Worm (Caenorhabditis elegans) whole organism, young adult: Measurements from ENCODE around the gene dyf-4.

ENCODE experiments used
- B0336.3 ChIP-seq: fragments of 200-800 bp; sonication (Bioruptor generic); IDR thresholded peaks from 2 replicates; pipeline ENCODE4 v1.3.6; 2022; ENCODE audit warnings: missing genetic modification characterization, missing compliant biosample characterization
- C06A6.2 ChIP-seq: fragments of 200-800 bp; sonication (Bioruptor generic); conservative IDR thresholded peaks from 2 replicates; pipeline ENCODE4 v1.3.6; 2022; ENCODE audit warnings: missing genetic modification characterization, missing compliant biosample characterization
- F33H1.4 ChIP-seq: fragments of 200-800 bp; sonication (Bioruptor generic); IDR thresholded peaks from 2 replicates; pipeline ENCODE4 v1.3.6; 2022; ENCODE audit warnings: missing genetic modification reagents, missing genetic modification characterization, missing compliant biosample characterization
- K11D2.4 ChIP-seq: fragments of 200-800 bp; sonication (Bioruptor generic); IDR thresholded peaks from 2 replicates; pipeline ENCODE4 v1.3.6; 2022; ENCODE audit warnings: missing genetic modification reagents, missing genetic modification characterization, missing compliant biosample characterization
- Y53F4B.3 ChIP-seq: fragments of 200-800 bp; sonication (Bioruptor generic); IDR thresholded peaks from 2 replicates; pipeline ENCODE4 v1.3.6; 2022; ENCODE audit warnings: missing genetic modification reagents, missing genetic modification characterization, missing compliant biosample characterization
- Y95B8A.8 ChIP-seq: fragments of 200-800 bp; sonication (Bioruptor generic); IDR thresholded peaks from 2 replicates; pipeline ENCODE4 v1.3.6; 2022; ENCODE audit warnings: missing genetic modification reagents, missing genetic modification characterization, missing compliant biosample characterization
- ama-1 ChIP-seq, 3 experiments: fragments of 150-350 bp in 1 of 3; sonication (generic microtip) in 2 of 3; optimal IDR thresholded peaks; 2 replicates each; lab custom pipeline; 2014 to 2018; ENCODE audit warnings: missing biosample characterization in 2 of 3, missing genetic modification characterization in 2 of 3, missing genetic modification reagents in 2 of 3
- aptf-2 ChIP-seq: fragments of 200-800 bp; sonication (Bioruptor generic); conservative IDR thresholded peaks from 2 replicates; pipeline ENCODE4 v1.3.6; 2022; ENCODE audit warnings: missing genetic modification reagents, missing genetic modification characterization, missing compliant biosample characterization
- athp-1 ChIP-seq: sonication (generic microtip); optimal IDR thresholded peaks from 2 replicates; lab custom pipeline; 2017; ENCODE audit warnings: mild to moderate bottlenecking, missing genetic modification characterization, missing compliant biosample characterization
- bed-1 ChIP-seq: fragments of 200-800 bp; sonication (Bioruptor generic); IDR thresholded peaks from 2 replicates; pipeline ENCODE4 v1.3.6; 2022; ENCODE audit warnings: missing genetic modification reagents, missing genetic modification characterization, missing compliant biosample characterization
- cebp-1 ChIP-seq, 2 experiments: fragments of 200-800 bp in 1 of 2; sonication (Bioruptor generic) in 1 of 2; sonication (generic microtip) in 1 of 2; IDR thresholded peaks in 1 of 2; optimal IDR thresholded peaks in 1 of 2; 2 replicates each; pipeline versions ENCODE4 v1.3.6 to Lab custom; 2017 to 2022; ENCODE audit warnings: missing compliant biosample characterization in 2 of 2, missing genetic modification characterization in 2 of 2, mild to moderate bottlenecking in 1 of 2, missing genetic modification reagents in 1 of 2, moderate library complexity in 1 of 2
- ceh-27 ChIP-seq: fragments of 200-800 bp; sonication (Bioruptor generic); optimal IDR thresholded peaks from 2 replicates; lab custom pipeline; 2018; ENCODE audit warnings: mild to moderate bottlenecking, missing genetic modification characterization, moderate library complexity, missing compliant biosample characterization
- ceh-40 ChIP-seq: fragments of 200-800 bp; sonication (Bioruptor generic); IDR thresholded peaks from 2 replicates; pipeline ENCODE4 v1.3.6; 2022; ENCODE audit warnings: missing genetic modification characterization, missing compliant biosample characterization
- ceh-91 ChIP-seq: fragments of 200-800 bp; sonication (Bioruptor generic); IDR thresholded peaks from 2 replicates; pipeline ENCODE4 v1.3.6; 2022; ENCODE audit warnings: missing genetic modification reagents, missing genetic modification characterization, missing compliant biosample characterization
- chd-7 ChIP-seq: sonication (generic microtip); optimal IDR thresholded peaks from 2 replicates; lab custom pipeline; 2016; ENCODE audit warnings: mild to moderate bottlenecking, missing genetic modification characterization, moderate library complexity, missing compliant biosample characterization
- dox-1 ChIP-seq: fragments of 200-800 bp; sonication (Bioruptor generic); IDR thresholded peaks from 2 replicates; pipeline ENCODE4 v1.3.6; 2022; ENCODE audit warnings: missing genetic modification reagents, missing genetic modification characterization, missing compliant biosample characterization
- dpff-1 ChIP-seq: sonication (generic microtip); optimal IDR thresholded peaks from 2 replicates; lab custom pipeline; 2017; ENCODE audit warnings: mild to moderate bottlenecking, missing genetic modification characterization, missing compliant biosample characterization
- gei-17 ChIP-seq: fragments of 200-800 bp; sonication (Bioruptor generic); optimal IDR thresholded peaks from 2 replicates; lab custom pipeline; 2018; ENCODE audit warnings: mild to moderate bottlenecking, missing genetic modification characterization, missing compliant biosample characterization
- him-1 ChIP-seq: sonication (generic microtip); optimal IDR thresholded peaks from 2 replicates; lab custom pipeline; 2016; ENCODE audit warnings: missing genotype, missing genetic modification reagents, missing genetic modification characterization, missing compliant biosample characterization
- hlh-12 ChIP-seq: sonication (generic microtip); optimal IDR thresholded peaks from 2 replicates; lab custom pipeline; 2016; ENCODE audit warnings: missing genetic modification characterization, missing compliant biosample characterization
- hrde-1 ChIP-seq: sonication (generic microtip); optimal IDR thresholded peaks from 2 replicates; lab custom pipeline; 2016; ENCODE audit warnings: missing genetic modification characterization, mild to moderate bottlenecking, missing compliant biosample characterization, moderate library complexity, missing genotype, missing genetic modification reagents, borderline replicate concordance
- let-526 ChIP-seq: fragments of 200-800 bp; sonication (Bioruptor generic); IDR thresholded peaks from 2 replicates; pipeline ENCODE4 v1.3.6; 2022; ENCODE audit warnings: missing genetic modification reagents, missing genetic modification characterization, missing compliant biosample characterization
- lin-40 ChIP-seq: sonication (generic microtip); optimal IDR thresholded peaks from 2 replicates; lab custom pipeline; 2016; ENCODE audit warnings: missing genetic modification characterization, mild to moderate bottlenecking, missing compliant biosample characterization, missing genotype, missing genetic modification reagents
- lsy-27 ChIP-seq: sonication (generic microtip); optimal IDR thresholded peaks from 2 replicates; lab custom pipeline; 2017; ENCODE audit warnings: missing genetic modification characterization, mild to moderate bottlenecking, missing compliant biosample characterization, antibody characterized with exemption, missing genotype, borderline replicate concordance; ENCODE audit not compliant: insufficient read depth
- mcd-1 ChIP-seq: fragments of 200-800 bp; sonication (Bioruptor generic); IDR thresholded peaks from 2 replicates; pipeline ENCODE4 v1.3.6; 2022; ENCODE audit warnings: missing genetic modification reagents, missing genetic modification characterization, missing compliant biosample characterization
- mxl-1 ChIP-seq: sonication (generic microtip); optimal IDR thresholded peaks from 2 replicates; lab custom pipeline; 2016; ENCODE audit warnings: missing genetic modification characterization, missing compliant biosample characterization
- nfya-1 ChIP-seq: sonication (generic microtip); optimal IDR thresholded peaks from 2 replicates; lab custom pipeline; 2017; ENCODE audit warnings: antibody characterized with exemption, missing compliant biosample characterization, missing genetic modification characterization, borderline replicate concordance; ENCODE audit not compliant: insufficient read depth
- nfya-2 ChIP-seq: fragments of 200-800 bp; sonication (Bioruptor generic); IDR thresholded peaks from 2 replicates; pipeline ENCODE4 v1.3.6; 2022; ENCODE audit warnings: missing genetic modification reagents, missing genetic modification characterization, missing compliant biosample characterization
- nhr-120 ChIP-seq: fragments of 200-800 bp; sonication (Bioruptor generic); IDR thresholded peaks from 2 replicates; pipeline ENCODE4 v1.3.6; 2022; ENCODE audit warnings: missing genetic modification characterization, missing compliant biosample characterization
- pbrm-1 ChIP-seq: fragments of 200-800 bp; sonication (Bioruptor generic); IDR thresholded peaks from 2 replicates; pipeline ENCODE4 v1.3.6; 2022; ENCODE audit warnings: missing genetic modification reagents, missing genetic modification characterization, missing compliant biosample characterization
- rpc-1 ChIP-seq, 2 experiments: fragments of 150-350 bp in 1 of 2; sonication (generic microtip) in 1 of 2; optimal IDR thresholded peaks; 2 replicates each; lab custom pipeline; 2014 to 2018; ENCODE audit warnings: missing biosample characterization in 1 of 2, missing genetic modification characterization in 1 of 2, missing genetic modification reagents in 1 of 2, missing genotype in 1 of 2
- snpc-1.3 ChIP-seq: sonication (generic microtip); optimal IDR thresholded peaks from 2 replicates; lab custom pipeline; 2017; ENCODE audit warnings: missing genetic modification characterization, mild to moderate bottlenecking, missing compliant biosample characterization, antibody characterized with exemption, moderate library complexity, missing genotype, missing genetic modification reagents; ENCODE audit not compliant: insufficient read depth
- somi-1 ChIP-seq: fragments of 200-800 bp; sonication (Bioruptor generic); optimal IDR thresholded peaks from 2 replicates; lab custom pipeline; 2018; ENCODE audit warnings: mild to moderate bottlenecking, missing genetic modification characterization, missing compliant biosample characterization
- xnd-1 ChIP-seq: sonication (generic microtip); optimal IDR thresholded peaks from 2 replicates; lab custom pipeline; 2016; ENCODE audit warnings: missing genotype, missing genetic modification reagents, missing genetic modification characterization, missing compliant biosample characterization
- ztf-18 ChIP-seq: sonication (generic microtip); optimal IDR thresholded peaks from 2 replicates; lab custom pipeline; 2016; ENCODE audit warnings: missing genotype, mild to moderate bottlenecking, missing genetic modification characterization, missing compliant biosample characterization
- ztf-25 ChIP-seq: fragments of 200-800 bp; sonication (Bioruptor generic); IDR thresholded peaks from 2 replicates; pipeline ENCODE4 v1.3.6; 2022; ENCODE audit warnings: missing genetic modification reagents, missing genetic modification characterization, missing compliant biosample characterization
- ztf-26 ChIP-seq: sonication (generic microtip); optimal IDR thresholded peaks from 2 replicates; lab custom pipeline; 2017; ENCODE audit warnings: missing genetic modification characterization, missing compliant biosample characterization
- ztf-6 ChIP-seq: fragments of 200-800 bp; sonication (Bioruptor generic); IDR thresholded peaks from 2 replicates; pipeline ENCODE4 v1.3.6; 2022; ENCODE audit warnings: missing genetic modification reagents, missing genetic modification characterization, missing compliant biosample characterization

dyf-4 gene

DNA sequence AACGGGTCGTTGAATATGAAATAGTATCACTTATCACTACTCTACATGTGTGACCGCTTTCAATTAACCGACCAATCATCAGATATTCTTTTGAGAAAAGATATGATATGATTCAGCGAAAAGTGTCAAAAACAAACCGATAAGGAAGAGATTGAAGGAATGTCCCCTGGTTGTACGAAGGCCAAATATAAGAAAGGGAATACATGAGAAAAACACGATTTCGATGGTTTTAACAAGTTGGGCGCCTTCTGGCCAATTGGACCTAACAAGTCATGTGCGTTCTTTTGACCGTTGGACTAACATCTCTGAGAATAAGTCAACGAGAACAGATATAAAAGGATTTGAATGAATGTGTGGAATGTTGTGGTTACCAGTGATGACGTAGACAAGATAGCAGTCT lies 30.3 kb upstream of the dyf-4 start:
- TF ChIP-seq Y95B8A.8 (GFP tag; lab: Robert Waterston, UW): 0 out of 2 replicates have a peak, but pooled peaks have one; percentile 45
- TF ChIP-seq athp-1 (tag; lab: Kevin White, UChicago): no peak
- TF ChIP-seq ztf-25: no peak

DNA sequence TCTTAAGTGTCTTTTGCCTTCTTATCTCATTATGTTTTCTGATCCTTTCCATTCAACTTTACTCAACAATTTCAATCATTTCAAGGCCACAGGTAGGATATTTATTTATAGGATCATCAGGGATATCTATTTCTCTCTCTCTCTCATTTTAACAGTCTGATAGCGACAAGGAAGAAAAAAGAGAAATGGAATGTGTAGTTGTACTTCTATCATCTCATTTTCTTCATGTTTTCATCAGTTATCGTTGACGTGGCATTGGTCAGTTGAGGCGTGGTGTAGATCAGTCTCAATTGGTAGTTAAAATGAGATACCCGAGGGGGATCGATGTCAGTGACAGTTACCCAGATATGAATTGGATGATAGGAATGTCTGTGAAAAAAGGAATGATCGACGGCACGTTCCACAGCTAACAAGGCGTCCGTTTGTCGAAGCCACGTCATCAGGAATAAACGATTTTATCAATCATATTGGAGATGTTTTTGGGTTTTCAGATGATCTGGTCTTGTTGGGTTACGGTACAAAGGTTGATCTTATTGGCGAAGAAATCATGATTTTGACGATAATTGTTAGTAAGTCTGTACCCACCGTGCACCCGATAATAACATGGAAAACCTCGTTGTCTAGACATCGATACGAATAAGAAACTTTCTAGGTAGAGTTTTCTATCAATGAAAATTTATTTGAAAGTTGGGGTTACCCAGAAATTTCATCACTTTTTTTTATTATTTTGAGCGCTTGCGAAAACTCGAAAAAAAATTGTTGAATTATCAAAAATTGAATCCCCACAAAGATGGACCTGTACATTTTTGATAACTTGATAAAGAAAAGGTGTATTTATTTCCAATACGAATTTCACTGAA lies 28.9 kb upstream of the dyf-4 start:
- TF ChIP-seq ceh-91 (GFP tag; lab: Robert Waterston, UW) (no peak), nhr-120 (GFP tag; lab: Robert Waterston, UW) (no peak), ama-1 (optimal IDR thresholded peaks at IDR 0.05; lab: Kevin White, UChicago) (peak; percentile 54), ama-1 (GFP tag; optimal IDR thresholded peaks at IDR 0.05; lab: Kevin White, UChicago) (no peak), bed-1 (GFP tag; lab: Robert Waterston, UW) (no peak), somi-1 (GFP tag; lab: Kevin White, UChicago) (peak; percentile 45), ztf-18 (tag; lab: Kevin White, UChicago) (no peak), chd-7 (tag; lab: Kevin White, UChicago) (no peak), C06A6.2 (GFP tag; lab: Robert Waterston, UW) (0 out of 2 replicates have a peak, but pooled peaks have one; percentile 14), B0336.3 (GFP tag; lab: Robert Waterston, UW) (no peak), F33H1.4 (no peak), ztf-26 (tag; lab: Kevin White, UChicago) (peak; percentile 32), Y53F4B.3 (GFP tag; lab: Robert Waterston, UW) (no peak), nfya-1 (tag; lab: Kevin White, UChicago) (no peak)

DNA sequence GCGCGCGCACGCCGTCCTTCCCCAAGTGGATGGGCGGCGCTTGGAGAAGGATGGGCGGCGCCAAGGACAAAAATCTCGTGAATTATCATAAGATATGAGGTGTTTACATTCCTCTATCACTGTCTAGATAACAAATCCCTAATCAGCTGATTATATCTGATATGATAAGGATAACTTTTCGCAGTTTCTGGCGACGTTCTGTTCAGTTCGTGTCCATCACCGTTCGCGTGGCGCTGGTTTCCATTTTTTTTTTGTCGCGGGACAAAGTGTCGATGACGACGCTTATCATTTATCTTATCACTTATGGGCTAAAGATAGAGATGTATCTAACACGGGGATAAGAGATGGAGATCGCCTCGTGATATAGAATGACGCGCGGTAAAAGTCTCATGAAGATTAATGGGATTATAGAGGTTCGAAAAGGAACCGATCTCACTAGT lies 27.8 kb upstream of the dyf-4 start:
- TF ChIP-seq ztf-6 (GFP tag; lab: Robert Waterston, UW) (no peak), mcd-1 (GFP tag; lab: Robert Waterston, UW) (0 out of 2 replicates have a peak, but pooled peaks have one; percentile 10), ceh-27 (GFP tag; lab: Kevin White, UChicago) (no peak), pbrm-1 (GFP tag; lab: Robert Waterston, UW) (no peak), aptf-2 (no peak), xnd-1 (tag; lab: Kevin White, UChicago) (no peak), C06A6.2 (GFP tag; lab: Robert Waterston, UW) (peak; percentile 59; the same call in 1 of the 2 replicates), lin-40 (tag; lab: Kevin White, UChicago) (peak; percentile 30), somi-1 (GFP tag; lab: Kevin White, UChicago) (peak; percentile 87), F33H1.4 (no peak), hrde-1 (tag; lab: Kevin White, UChicago) (no peak), let-526 (GFP tag; lab: Robert Waterston, UW) (no peak), ztf-26 (tag; lab: Kevin White, UChicago) (peak; percentile 82), mxl-1 (no peak), him-1 (tag; lab: Kevin White, UChicago) (no peak), lsy-27 (tag; lab: Kevin White, UChicago) (no peak), rpc-1 (optimal IDR thresholded peaks at IDR 0.05; lab: Kevin White, UChicago) (no peak), rpc-1 (tag; optimal IDR thresholded peaks at IDR 0.05; lab: Kevin White, UChicago) (no peak), ceh-40 (GFP tag; lab: Robert Waterston, UW) (no peak), dox-1 (GFP tag; lab: Robert Waterston, UW) (no peak), hlh-12 (no peak), dpff-1 (no peak), nfya-2 (GFP tag; lab: Robert Waterston, UW) (no peak), cebp-1 (GFP tag; IDR thresholded peaks at IDR 0.05; lab: Robert Waterston, UW) (no peak), cebp-1 (tag; optimal IDR thresholded peaks at IDR 0.05; lab: Kevin White, UChicago) (peak; percentile 7), K11D2.4 (GFP tag; lab: Robert Waterston, UW) (peak; percentile 63), chd-7 (tag; lab: Kevin White, UChicago) (peak; percentile 21), gei-17 (GFP tag; lab: Kevin White, UChicago) (no peak), snpc-1.3 (tag; lab: Kevin White, UChicago) (no peak)
